Fruit fly (Drosophila melanogaster) S2 (cell line): ENCODE measurements around the gene Lectin-galC1.

ENCODE experiments used
- CG8478 ChIP-seq: fragments of >200 bp; optimal IDR thresholded peaks from 2 replicates; lab custom pipeline; 2018
- CTCF ChIP-seq, 2 experiments: fragments of >200 bp; optimal IDR thresholded peaks; 2 replicates each; lab custom pipeline; 2018

dm6 chr2L:19434260-19434659 is 17.0 kb downstream of the Lectin-galC1 start:
- TF ChIP-seq CG8478 (lab: Kevin White, UChicago) (no peak), CTCF (optimal IDR thresholded peaks at IDR 0.05; lab: Kevin White, UChicago) (no peak)
